Worm (Caenorhabditis elegans): ENCODE results near the gene C38C3.4.

ce11 chrV:1454762-1455161, 27.1 kb upstream of the C38C3.4 start, which contains the start of gene chil-14:
- no peak for TF ChIP-seq zip-11 (GFP tag; IDR thresholded peaks at IDR 0.05)
- no peak for TF ChIP-seq ceh-28 (tag; optimal IDR thresholded peaks at IDR 0.05)
- TF ChIP-seq tra-1 (GFP tag; IDR thresholded peaks at IDR 0.05) = no peak
- TF ChIP-seq unc-62 (GFP tag; optimal IDR thresholded peaks at IDR 0.05 in 1 of 2) = no peak
- no peak for TF ChIP-seq unc-62 (tag; optimal IDR thresholded peaks at IDR 0.05)
- no peak for TF ChIP-seq daf-12 (tag; optimal IDR thresholded peaks at IDR 0.05)
- no peak for TF ChIP-seq daf-8 (GFP tag; IDR thresholded peaks at IDR 0.05)
